Worm (Caenorhabditis elegans): ENCODE data around the gene C53C7.3.

The C53C7.3 gene

ce11 chrX:13077872-13078271, 29.5 kb downstream of the C53C7.3 start, which contains the start of gene K03A11.4:
TSS of gene K03A11.4 (plus strand) at chrX:13078172.
- TF ChIP-seq W03F9.2 (tag; optimal IDR thresholded peaks at IDR 0.05) (no peak), dao-5 (tag; optimal IDR thresholded peaks at IDR 0.05) (no peak), him-1 (tag; optimal IDR thresholded peaks at IDR 0.05) (no peak)

DNA sequence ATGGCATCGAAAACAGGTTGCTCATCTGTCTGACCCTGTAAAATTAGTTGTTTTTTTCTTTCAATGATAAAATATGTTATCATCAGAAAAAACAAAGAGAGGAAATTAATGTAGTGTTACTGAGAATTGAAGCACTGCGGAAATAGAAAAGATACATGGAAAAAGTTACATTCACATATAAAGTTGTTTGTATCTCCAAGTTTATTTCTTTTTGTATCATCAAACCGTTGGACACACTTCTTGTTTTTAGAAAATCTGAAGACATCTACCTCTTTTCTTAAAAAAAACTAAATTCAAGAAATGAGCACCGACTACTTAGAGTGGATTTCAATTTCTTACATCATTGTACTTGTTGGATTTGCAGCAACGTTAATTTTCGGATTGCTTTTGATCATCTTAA, 34.0 kb downstream of the C53C7.3 start, which contains the start of gene str-10:
TSS of gene str-10 (plus strand) at position 301 of the 400 bp plus-strand sequence.
- TF ChIP-seq dao-5 (tag; optimal IDR thresholded peaks at IDR 0.05) (no peak), W03F9.2 (tag; optimal IDR thresholded peaks at IDR 0.05) (no peak), him-1 (tag; optimal IDR thresholded peaks at IDR 0.05) (no peak)

ce11 chrX:13084273-13084672, 35.9 kb downstream of the C53C7.3 start, which contains the start of gene R03G8.1:
TSS of gene R03G8.1 (plus strand) at chrX:13084573.
- TF ChIP-seq him-1 (tag; optimal IDR thresholded peaks at IDR 0.05) (no peak), dao-5 (tag; optimal IDR thresholded peaks at IDR 0.05) (no peak), W03F9.2 (tag; optimal IDR thresholded peaks at IDR 0.05) (no peak)

ce11 chrX:13088539-13088938, 40.2 kb downstream of the C53C7.3 start:
- TF ChIP-seq dao-5 (tag; optimal IDR thresholded peaks at IDR 0.05) (no peak), W03F9.2 (tag; optimal IDR thresholded peaks at IDR 0.05) (no peak), him-1 (tag; optimal IDR thresholded peaks at IDR 0.05) (no peak)

ce11 chrX:13090665-13091064, 42.3 kb downstream of the C53C7.3 start, which contains the start of gene R03G8.3:
TSS of gene R03G8.3 (plus strand) at chrX:13090965.
- no peak for TF ChIP-seq him-1 (tag; optimal IDR thresholded peaks at IDR 0.05)
- TF ChIP-seq W03F9.2 (tag; optimal IDR thresholded peaks at IDR 0.05) = no peak
- TF ChIP-seq dao-5 (tag; optimal IDR thresholded peaks at IDR 0.05) = no peak

- no peak for TF ChIP-seq him-1 (tag; optimal IDR thresholded peaks at IDR 0.05)
- TF ChIP-seq W03F9.2 (tag; optimal IDR thresholded peaks at IDR 0.05) = no peak
- TF ChIP-seq dao-5 (tag; optimal IDR thresholded peaks at IDR 0.05) = no peak
Measured at ce11 chrX:13091199-13091598, 42.8 kb downstream of the C53C7.3 start.

DNA sequence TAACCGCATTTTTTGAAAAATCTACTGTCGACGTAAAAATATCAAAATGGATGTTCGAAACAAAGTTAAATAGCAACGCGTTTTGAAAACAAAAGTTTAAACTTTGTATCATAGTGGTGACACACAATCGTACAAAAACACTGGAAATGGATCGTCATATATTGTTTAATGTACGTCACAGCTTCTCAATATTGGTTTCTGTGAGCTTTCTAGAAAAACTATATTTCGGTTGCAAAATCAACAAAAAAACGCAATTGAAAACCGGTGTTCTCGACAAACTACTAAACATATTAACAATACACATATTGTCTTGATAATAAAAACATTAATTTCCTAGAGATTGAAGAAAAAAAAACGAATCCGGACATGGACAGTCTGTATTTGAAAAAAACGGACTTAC, 52.1 kb downstream of the C53C7.3 start, which contains the start of gene R03G8.6:
TSS of gene R03G8.6 (minus strand) at position 101 of the 400 bp plus-strand sequence.
- TF ChIP-seq dao-5 (tag; optimal IDR thresholded peaks at IDR 0.05) (no peak), him-1 (tag; optimal IDR thresholded peaks at IDR 0.05) (no peak), W03F9.2 (tag; optimal IDR thresholded peaks at IDR 0.05) (no peak)

All from whole organism, L4/young adult.